Worm (Caenorhabditis elegans): ENCODE results near the gene set-11.

The set-11 gene

ce11 chrII:2692476-2692875 lies at the start of gene set-11:
set-11 (minus strand) TSS chrII:2692576.
- TF ChIP-seq fos-1 (tag; optimal IDR thresholded peaks at IDR 0.05) (no peak), lin-35 (GFP tag; optimal IDR thresholded peaks at IDR 0.05) (no peak), unc-30 (tag; optimal IDR thresholded peaks at IDR 0.05) (no peak), snu-23 (GFP tag; optimal IDR thresholded peaks at IDR 0.05) (no peak), lir-3 (tag; optimal IDR thresholded peaks at IDR 0.05; ENCODE audit: poor library complexity) (no peak), F16B12.6 (tag; optimal IDR thresholded peaks at IDR 0.05) (no peak), lin-14 (GFP tag; optimal IDR thresholded peaks at IDR 0.05) (no peak), ztf-4 (tag; optimal IDR thresholded peaks at IDR 0.05) (no peak), lsy-2 (tag; optimal IDR thresholded peaks at IDR 0.05) (no peak), xbp-1 (tag; optimal IDR thresholded peaks at IDR 0.05) (no peak), vab-15 (tag; optimal IDR thresholded peaks at IDR 0.05) (no peak)

ce11 chrII:2741405-2741804 lies 49.0 kb upstream of the set-11 start:
- no peak for TF ChIP-seq elt-2 (tag; optimal IDR thresholded peaks at IDR 0.05)
- TF ChIP-seq ceh-8 (GFP tag; optimal IDR thresholded peaks at IDR 0.05), result peak; percentile 21

ce11 chrII:2739619-2740018 lies 47.2 kb upstream of the set-11 start, which contains the start of gene T05A8.6:
T05A8.6 (minus strand) TSS chrII:2739719.
- no peak for TF ChIP-seq swsn-7 (tag; optimal IDR thresholded peaks at IDR 0.05)
- no peak for TF ChIP-seq elt-2 (tag; optimal IDR thresholded peaks at IDR 0.05)
- no peak for TF ChIP-seq nhr-237 (tag; optimal IDR thresholded peaks at IDR 0.05)
- no peak for TF ChIP-seq lin-15B (tag; optimal IDR thresholded peaks at IDR 0.05)
- TF ChIP-seq nhr-84 (tag; optimal IDR thresholded peaks at IDR 0.05), result no peak
- no peak for TF ChIP-seq ceh-90 (tag; optimal IDR thresholded peaks at IDR 0.05)
- TF ChIP-seq rnt-1 (tag; optimal IDR thresholded peaks at IDR 0.05), result no peak
- no peak for TF ChIP-seq ceh-88 (GFP tag; IDR thresholded peaks at IDR 0.05)
- TF ChIP-seq zip-4 (GFP tag; optimal IDR thresholded peaks at IDR 0.05), result no peak
- no peak for TF ChIP-seq F16B12.6 (tag; optimal IDR thresholded peaks at IDR 0.05)
- TF ChIP-seq dpl-1 (GFP tag; optimal IDR thresholded peaks at IDR 0.05), result no peak
- no peak for TF ChIP-seq fkh-8 (tag; optimal IDR thresholded peaks at IDR 0.05)
- no peak for TF ChIP-seq elt-3 (tag; optimal IDR thresholded peaks at IDR 0.05)
- no peak for TF ChIP-seq unc-86 (tag; optimal IDR thresholded peaks at IDR 0.05)

DNA sequence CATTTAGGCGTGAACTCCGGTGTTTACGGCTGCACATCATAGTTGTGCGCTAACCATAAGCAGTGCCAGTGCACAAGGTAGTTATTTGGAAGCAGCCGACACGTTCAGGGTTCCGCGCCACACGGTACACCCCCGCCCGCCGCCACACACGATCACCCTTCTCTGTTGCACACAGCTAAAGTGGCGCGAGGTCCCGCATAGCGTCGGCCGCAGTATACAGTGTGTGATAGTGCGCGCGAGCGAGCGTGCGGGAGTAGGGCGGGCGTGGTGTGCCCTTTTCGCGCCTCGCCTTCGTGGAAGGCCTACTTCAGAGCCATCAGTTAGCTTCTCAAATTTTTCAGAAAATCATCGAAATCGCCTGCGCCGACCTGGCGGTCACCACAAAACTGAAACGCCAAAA lies 44.6 kb upstream of the set-11 start:
- no peak for TF ChIP-seq isw-1 (GFP tag; IDR thresholded peaks at IDR 0.05)
- TF ChIP-seq efl-1 (optimal IDR thresholded peaks at IDR 0.05), result no peak
- peak in 1 of 2 experiments; percentile 68 for TF ChIP-seq efl-1 (GFP tag; optimal IDR thresholded peaks at IDR 0.05 in 1 of 2)

ce11 chrII:2736156-2736728 lies 43.9 kb upstream of the set-11 start, which contains the start of gene T05A8.8:
T05A8.8 (plus strand) TSS chrII:2736678.
- TF ChIP-seq efl-1 (optimal IDR thresholded peaks at IDR 0.05) (no peak), efl-1 (GFP tag; optimal IDR thresholded peaks at IDR 0.05 in 1 of 2) (peak in 1 of 2 experiments; percentile 60), fkh-10 (GFP tag; optimal IDR thresholded peaks at IDR 0.05) (no peak)

ce11 chrII:2735644-2736043 lies 43.3 kb upstream of the set-11 start:
- TF ChIP-seq efl-1 (optimal IDR thresholded peaks at IDR 0.05), result no peak
- TF ChIP-seq efl-1 (GFP tag; optimal IDR thresholded peaks at IDR 0.05 in 1 of 2), result peak in 1 of 2 experiments; percentile 24
- no peak for TF ChIP-seq isw-1 (GFP tag; IDR thresholded peaks at IDR 0.05)
- no peak for TF ChIP-seq swsn-7 (tag; optimal IDR thresholded peaks at IDR 0.05)
- TF ChIP-seq rnt-1 (tag; optimal IDR thresholded peaks at IDR 0.05), result peak; percentile 0

ce11 chrII:2735192-2735591 lies 42.8 kb upstream of the set-11 start, which contains the start of gene wdr-31:
wdr-31 (minus strand) TSS chrII:2735292.
- TF ChIP-seq fkh-8 (tag; optimal IDR thresholded peaks at IDR 0.05) (peak; percentile 39), ama-1 (optimal IDR thresholded peaks at IDR 0.05) (no peak)
